Fruit fly (Drosophila melanogaster): ENCODE results near the gene glec.

The glec gene

dm6 chr3R:21832203-21832602, 23.9 kb downstream of the glec start, which contains the start of gene Gr93a:
TSS of gene Gr93a (plus strand) at chr3R:21832503.
- TF ChIP-seq CTCF (optimal IDR thresholded peaks at IDR 0.05) (no peak), CG8478 (optimal IDR thresholded peaks at IDR 0.05) (no peak)

DNA sequence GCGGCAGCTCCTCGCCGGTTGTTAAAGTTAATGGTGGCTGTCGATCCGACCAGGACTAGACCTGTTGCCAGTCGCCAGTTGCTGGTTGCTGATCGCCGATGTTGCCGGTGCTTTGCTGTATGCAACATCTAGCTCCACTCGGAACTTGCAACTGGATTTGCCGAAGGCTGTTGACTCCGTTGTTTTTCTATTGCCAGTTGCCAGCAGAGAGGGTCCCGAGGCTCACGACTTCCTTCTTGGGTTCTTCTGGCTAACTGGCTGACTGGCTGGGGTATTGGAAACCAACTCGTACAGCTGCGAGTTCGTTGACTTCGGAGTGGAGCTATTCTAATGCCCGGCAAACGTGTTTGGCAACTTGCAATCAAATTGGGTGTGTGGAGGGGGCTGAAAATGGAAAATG, 25.0 kb downstream of the glec start:
- no peak for TF ChIP-seq CG8478 (optimal IDR thresholded peaks at IDR 0.05)
- TF ChIP-seq CTCF (optimal IDR thresholded peaks at IDR 0.05), result no peak

DNA sequence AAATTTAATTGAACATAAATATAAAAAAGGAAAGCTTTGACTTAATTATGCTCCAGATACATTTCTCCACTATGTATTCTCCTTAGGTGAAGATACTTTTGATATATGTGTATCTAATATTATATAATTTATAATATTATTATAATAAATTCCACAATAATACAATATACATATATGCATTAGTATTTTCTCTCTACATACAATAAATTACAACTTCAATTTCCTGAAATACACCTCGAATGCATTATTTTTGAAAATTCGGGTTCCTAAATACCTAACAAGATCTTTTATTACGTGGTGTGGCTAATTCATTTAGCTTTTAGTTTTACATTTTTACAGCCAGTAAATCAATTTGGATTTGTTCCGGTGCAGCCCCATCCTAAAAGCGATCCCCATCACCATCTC, 25.8 kb downstream of the glec start:
- TF ChIP-seq CG8478 (optimal IDR thresholded peaks at IDR 0.05), result no peak
- no peak for TF ChIP-seq CTCF (optimal IDR thresholded peaks at IDR 0.05)

- TF ChIP-seq CG8478 (optimal IDR thresholded peaks at IDR 0.05), result no peak
- TF ChIP-seq CTCF (optimal IDR thresholded peaks at IDR 0.05), result no peak
Measured at dm6 chr3R:21829487-21829957, 26.5 kb downstream of the glec start.

DNA sequence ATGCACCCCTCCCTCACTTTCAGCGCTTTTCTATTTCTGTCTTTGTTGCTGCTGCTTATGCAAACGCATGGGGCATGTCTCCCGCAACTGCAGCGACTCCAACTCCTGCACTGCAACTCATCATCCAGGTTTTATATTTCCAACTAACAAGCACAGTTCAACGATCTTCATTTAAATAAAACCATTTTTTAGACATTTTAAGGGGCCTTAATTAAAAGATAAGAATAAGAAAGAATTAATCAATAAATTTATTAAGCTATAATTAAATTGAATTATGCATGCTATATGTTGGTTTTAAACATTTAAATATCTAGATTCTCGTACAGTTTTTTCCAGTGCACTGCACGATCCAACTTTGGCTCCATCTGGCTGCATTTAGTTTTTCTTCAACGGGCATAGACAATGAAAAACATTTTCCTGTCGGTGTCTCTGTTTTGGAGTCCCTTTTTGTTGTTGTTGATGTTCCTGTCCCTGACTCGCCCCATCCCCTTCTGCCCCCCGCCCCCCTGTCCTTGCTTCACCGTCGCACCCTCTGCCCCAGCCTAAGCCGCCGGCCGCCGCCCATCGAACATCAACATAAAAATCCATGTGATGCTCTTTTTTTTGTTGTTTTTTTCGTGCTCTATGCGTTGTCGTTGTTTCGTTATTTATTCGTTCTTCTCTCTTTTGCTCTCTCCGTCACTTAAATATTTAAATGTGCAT, 27.1 kb downstream of the glec start:
- no peak for TF ChIP-seq CTCF (optimal IDR thresholded peaks at IDR 0.05)
- no peak for TF ChIP-seq CG8478 (optimal IDR thresholded peaks at IDR 0.05)

dm6 chr3R:21828040-21828526, 28.0 kb downstream of the glec start:
- TF ChIP-seq CTCF (optimal IDR thresholded peaks at IDR 0.05) (no peak), CG8478 (optimal IDR thresholded peaks at IDR 0.05) (no peak)

dm6 chr3R:21827453-21828039, 28.5 kb downstream of the glec start:
- TF ChIP-seq CG8478 (optimal IDR thresholded peaks at IDR 0.05), result no peak
- TF ChIP-seq CTCF (optimal IDR thresholded peaks at IDR 0.05), result no peak

DNA sequence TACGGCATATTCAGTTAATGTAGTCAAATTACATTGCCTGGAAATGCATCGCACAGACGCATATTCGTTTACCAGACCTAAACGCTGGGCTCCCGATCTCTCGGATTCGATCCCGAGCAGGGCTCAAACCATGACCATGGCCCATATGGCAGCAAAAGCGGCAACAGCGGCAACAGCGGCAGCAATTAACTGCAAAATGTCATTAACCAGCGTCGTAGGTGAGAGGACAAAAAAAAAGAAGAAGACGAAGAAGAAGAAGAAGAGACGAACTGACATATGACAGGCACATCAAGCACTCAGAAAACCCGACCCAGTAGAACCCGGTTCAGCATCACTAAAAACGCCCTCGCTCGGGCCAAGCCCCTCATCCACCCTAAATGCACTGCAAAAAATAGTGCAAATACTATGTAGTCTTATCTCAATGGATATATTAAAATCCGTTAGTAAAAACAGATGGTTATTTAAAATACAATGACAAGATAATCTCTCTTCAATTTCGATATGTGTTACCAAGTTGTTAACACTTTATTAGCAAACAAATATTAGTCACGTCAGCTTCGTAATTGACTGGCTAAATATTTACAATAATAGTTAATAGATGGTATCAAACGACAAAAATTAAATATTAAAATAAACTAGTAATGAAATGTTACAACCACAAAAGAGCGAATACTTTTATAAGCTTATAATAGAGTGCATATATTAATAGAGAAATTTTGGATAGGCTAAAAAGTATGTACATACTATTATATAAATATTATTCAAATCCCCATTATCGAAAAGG, 30.1 kb downstream of the glec start:
- TF ChIP-seq CTCF (optimal IDR thresholded peaks at IDR 0.05), result no peak
- no peak for TF ChIP-seq CG8478 (optimal IDR thresholded peaks at IDR 0.05)

dm6 chr3R:21825140-21825539, 30.9 kb downstream of the glec start:
- TF ChIP-seq CG8478 (optimal IDR thresholded peaks at IDR 0.05) (no peak), CTCF (optimal IDR thresholded peaks at IDR 0.05) (no peak)

DNA sequence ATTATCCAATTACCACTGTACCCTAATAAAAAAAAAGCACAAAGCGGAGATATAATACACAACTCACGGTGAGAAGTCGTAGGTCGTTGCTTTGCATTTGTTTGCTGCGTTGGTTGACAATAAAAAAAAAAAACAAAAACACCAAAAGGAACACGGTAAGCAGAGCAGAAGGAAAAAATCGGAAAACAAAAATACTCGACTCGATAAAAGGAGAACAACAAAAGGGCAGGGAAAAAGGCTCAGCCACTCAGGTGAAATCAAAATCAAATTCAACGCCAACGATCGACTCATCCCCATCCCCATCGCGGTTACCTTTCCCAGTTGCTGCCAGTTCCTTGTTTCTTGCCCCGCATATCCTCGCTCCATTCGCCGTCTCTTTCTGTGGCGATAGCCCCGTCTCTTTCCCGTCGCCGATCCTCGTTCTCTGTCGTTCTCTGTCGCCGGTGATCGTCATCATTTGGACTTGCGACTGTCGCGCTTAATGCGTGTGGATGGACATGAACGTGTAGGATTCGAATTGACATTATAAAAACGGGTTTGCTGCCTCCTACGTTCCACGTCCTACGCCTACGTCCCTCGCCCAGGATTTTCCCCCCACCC, 31.6 kb downstream of the glec start:
- no peak for TF ChIP-seq CG8478 (optimal IDR thresholded peaks at IDR 0.05)
- peak in 1 of 2 experiments; percentile 13 for TF ChIP-seq CTCF (optimal IDR thresholded peaks at IDR 0.05)

- TF ChIP-seq CG8478 (optimal IDR thresholded peaks at IDR 0.05) (no peak), CTCF (optimal IDR thresholded peaks at IDR 0.05) (no peak)
Measured at dm6 chr3R:21823699-21824406, 32.2 kb downstream of the glec start.

dm6 chr3R:21823076-21823475, 33.0 kb downstream of the glec start:
- TF ChIP-seq CTCF (optimal IDR thresholded peaks at IDR 0.05) (no peak), CG8478 (optimal IDR thresholded peaks at IDR 0.05) (no peak)

DNA sequence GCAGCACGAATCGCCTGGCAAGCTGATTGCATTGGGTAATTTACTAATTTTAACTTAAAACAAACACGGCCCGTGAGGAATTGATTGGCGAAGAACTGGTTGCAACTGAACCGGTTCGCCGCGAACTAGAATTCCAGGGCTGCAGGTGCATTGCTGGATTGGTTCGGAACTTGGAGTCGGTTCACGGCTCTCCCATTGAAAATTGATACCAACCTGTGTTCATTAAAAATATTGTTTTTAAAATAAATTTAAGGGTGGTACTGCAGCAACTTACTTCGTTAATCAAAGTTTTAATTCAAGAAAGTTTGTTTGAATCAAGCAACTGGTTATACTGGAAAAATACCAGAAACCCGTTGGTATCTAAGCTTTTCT, 33.5 kb downstream of the glec start, which contains the start of gene CASK:
CASK (minus strand) TSS at position 113 of the 372 bp plus-strand sequence.
- TF ChIP-seq CTCF (optimal IDR thresholded peaks at IDR 0.05) (peak in 1 of 2 experiments; percentile 10), CG8478 (optimal IDR thresholded peaks at IDR 0.05) (no peak)
